Worm (Caenorhabditis elegans) whole organism, young adult: ENCODE measurements around the gene ttbk-5.

ENCODE experiments used
- B0035.1 ChIP-seq: sonication (generic microtip); optimal IDR thresholded peaks from 2 replicates; lab custom pipeline; 2016; ENCODE audit warnings: missing genetic modification characterization, mild to moderate bottlenecking, missing compliant biosample characterization, missing genotype, missing genetic modification reagents
- D2030.7 ChIP-seq: fragments of 200-800 bp; sonication (Bioruptor generic); IDR thresholded peaks from 2 replicates; pipeline ENCODE4 v1.3.6; 2022; ENCODE audit warnings: missing genetic modification reagents, missing genetic modification characterization, missing compliant biosample characterization
- F22D6.2 ChIP-seq: sonication (generic microtip); optimal IDR thresholded peaks from 2 replicates; lab custom pipeline; 2016; ENCODE audit warnings: mild to moderate bottlenecking, missing genetic modification characterization, missing compliant biosample characterization
- F37B4.10 ChIP-seq: fragments of 200-800 bp; sonication (Bioruptor generic); IDR thresholded peaks from 2 replicates; pipeline ENCODE4 v1.3.6; 2022; ENCODE audit warnings: missing genetic modification characterization, missing compliant biosample characterization
- F57C9.4 ChIP-seq: sonication (generic microtip); optimal IDR thresholded peaks from 2 replicates; lab custom pipeline; 2017; ENCODE audit warnings: mild to moderate bottlenecking, missing genetic modification characterization, missing compliant biosample characterization
- Y79H2A.3 ChIP-seq: fragments of 200-800 bp; sonication (Bioruptor generic); conservative IDR thresholded peaks from 2 replicates; pipeline ENCODE4 v1.3.6; 2022; ENCODE audit warnings: missing genetic modification reagents, missing genetic modification characterization, missing compliant biosample characterization
- akir-1 ChIP-seq: fragments of 200-800 bp; sonication (Bioruptor generic); optimal IDR thresholded peaks from 2 replicates; lab custom pipeline; 2018; ENCODE audit warnings: mild to moderate bottlenecking, missing genetic modification characterization, moderate library complexity, missing compliant biosample characterization
- aptf-3 ChIP-seq: fragments of 200-800 bp; sonication (Bioruptor generic); IDR thresholded peaks from 2 replicates; pipeline ENCODE4 v1.3.6; 2022; ENCODE audit warnings: missing genetic modification characterization, missing compliant biosample characterization
- attf-3 ChIP-seq: fragments of 200-800 bp; sonication (Bioruptor generic); conservative IDR thresholded peaks from 2 replicates; pipeline ENCODE4 v1.3.6; 2022; ENCODE audit warnings: missing genetic modification reagents, missing genetic modification characterization, missing compliant biosample characterization
- attf-5 ChIP-seq: fragments of 200-800 bp; sonication (Bioruptor generic); optimal IDR thresholded peaks from 2 replicates; lab custom pipeline; 2018; ENCODE audit warnings: mild to moderate bottlenecking, missing genetic modification characterization, missing compliant biosample characterization
- bed-1 ChIP-seq: fragments of 200-800 bp; sonication (Bioruptor generic); IDR thresholded peaks from 2 replicates; pipeline ENCODE4 v1.3.6; 2022; ENCODE audit warnings: missing genetic modification reagents, missing genetic modification characterization, missing compliant biosample characterization
- bed-2 ChIP-seq: fragments of 200-800 bp; sonication (Bioruptor generic); IDR thresholded peaks from 2 replicates; pipeline ENCODE4 v1.3.6; 2022; ENCODE audit warnings: missing genetic modification reagents, missing genetic modification characterization, missing compliant biosample characterization
- cebp-1 ChIP-seq, 2 experiments: fragments of 200-800 bp in 1 of 2; sonication (Bioruptor generic) in 1 of 2; sonication (generic microtip) in 1 of 2; IDR thresholded peaks in 1 of 2; optimal IDR thresholded peaks in 1 of 2; 2 replicates each; pipeline versions ENCODE4 v1.3.6 to Lab custom; 2017 to 2022; ENCODE audit warnings: missing compliant biosample characterization in 2 of 2, missing genetic modification characterization in 2 of 2, mild to moderate bottlenecking in 1 of 2, missing genetic modification reagents in 1 of 2, moderate library complexity in 1 of 2
- ceh-40 ChIP-seq: fragments of 200-800 bp; sonication (Bioruptor generic); IDR thresholded peaks from 2 replicates; pipeline ENCODE4 v1.3.6; 2022; ENCODE audit warnings: missing genetic modification characterization, missing compliant biosample characterization
- ceh-79 ChIP-seq: sonication (generic microtip); optimal IDR thresholded peaks from 2 replicates; lab custom pipeline; 2017; ENCODE audit warnings: mild to moderate bottlenecking, missing genetic modification characterization, missing compliant biosample characterization
- dox-1 ChIP-seq: fragments of 200-800 bp; sonication (Bioruptor generic); IDR thresholded peaks from 2 replicates; pipeline ENCODE4 v1.3.6; 2022; ENCODE audit warnings: missing genetic modification reagents, missing genetic modification characterization, missing compliant biosample characterization
- dpl-1 ChIP-seq: fragments of 150-350 bp; optimal IDR thresholded peaks from 2 replicates; lab custom pipeline; 2014; ENCODE audit warnings: missing biosample characterization, missing genetic modification reagents, missing genetic modification characterization
- efl-1 ChIP-seq: fragments of 150-350 bp; optimal IDR thresholded peaks from 2 replicates; lab custom pipeline; 2014; ENCODE audit warnings: missing biosample characterization, missing genetic modification reagents, missing genetic modification characterization
- egrh-3 ChIP-seq: fragments of 200-800 bp; sonication (Bioruptor generic); IDR thresholded peaks from 2 replicates; pipeline ENCODE4 v1.3.6; 2022; ENCODE audit warnings: missing genetic modification reagents, missing genetic modification characterization, missing compliant biosample characterization
- ets-4 ChIP-seq: fragments of 200-800 bp; sonication (Bioruptor generic); optimal IDR thresholded peaks from 2 replicates; lab custom pipeline; 2018; ENCODE audit warnings: mild to moderate bottlenecking, missing genetic modification characterization, missing compliant biosample characterization
- fkh-3 ChIP-seq: sonication (generic microtip); optimal IDR thresholded peaks from 2 replicates; lab custom pipeline; 2016; ENCODE audit warnings: mild to moderate bottlenecking, missing genetic modification characterization, missing compliant biosample characterization
- him-1 ChIP-seq: sonication (generic microtip); optimal IDR thresholded peaks from 2 replicates; lab custom pipeline; 2016; ENCODE audit warnings: missing genotype, missing genetic modification reagents, missing genetic modification characterization, missing compliant biosample characterization
- hlh-12 ChIP-seq: sonication (generic microtip); optimal IDR thresholded peaks from 2 replicates; lab custom pipeline; 2016; ENCODE audit warnings: missing genetic modification characterization, missing compliant biosample characterization
- hmg-20 ChIP-seq: fragments of 200-800 bp; sonication (Bioruptor generic); IDR thresholded peaks from 2 replicates; pipeline ENCODE4 v1.3.6; 2022; ENCODE audit warnings: missing genetic modification reagents, missing genetic modification characterization, missing compliant biosample characterization
- let-526 ChIP-seq: fragments of 200-800 bp; sonication (Bioruptor generic); IDR thresholded peaks from 2 replicates; pipeline ENCODE4 v1.3.6; 2022; ENCODE audit warnings: missing genetic modification reagents, missing genetic modification characterization, missing compliant biosample characterization
- lin-26 ChIP-seq: fragments of 200-800 bp; sonication (Bioruptor generic); IDR thresholded peaks from 2 replicates; pipeline ENCODE4 v1.3.6; 2022; ENCODE audit warnings: missing genetic modification reagents, missing genetic modification characterization, missing compliant biosample characterization
- lin-54 ChIP-seq: fragments of 200-800 bp; sonication (Bioruptor generic); optimal IDR thresholded peaks from 2 replicates; lab custom pipeline; 2018; ENCODE audit warnings: mild to moderate bottlenecking, missing genetic modification characterization, missing compliant biosample characterization
- lir-1 ChIP-seq: fragments of 200-800 bp; sonication (Bioruptor generic); conservative IDR thresholded peaks from 2 replicates; pipeline ENCODE4 v1.3.6; 2022; ENCODE audit warnings: missing genetic modification reagents, missing genetic modification characterization, missing compliant biosample characterization
- lsl-1 ChIP-seq: fragments of 200-800 bp; sonication (Bioruptor generic); optimal IDR thresholded peaks from 2 replicates; lab custom pipeline; 2018; ENCODE audit warnings: mild to moderate bottlenecking, missing genetic modification characterization, moderate library complexity, missing compliant biosample characterization
- madf-6 ChIP-seq: fragments of 200-800 bp; sonication (Bioruptor generic); IDR thresholded peaks from 2 replicates; pipeline ENCODE4 v1.3.6; 2022; ENCODE audit warnings: missing genetic modification reagents, missing genetic modification characterization, missing compliant biosample characterization
- mcd-1 ChIP-seq: fragments of 200-800 bp; sonication (Bioruptor generic); IDR thresholded peaks from 2 replicates; pipeline ENCODE4 v1.3.6; 2022; ENCODE audit warnings: missing genetic modification reagents, missing genetic modification characterization, missing compliant biosample characterization
- nfya-1 ChIP-seq: sonication (generic microtip); optimal IDR thresholded peaks from 2 replicates; lab custom pipeline; 2017; ENCODE audit warnings: antibody characterized with exemption, missing compliant biosample characterization, missing genetic modification characterization, borderline replicate concordance; ENCODE audit not compliant: insufficient read depth
- nhr-80 ChIP-seq: sonication (generic microtip); optimal IDR thresholded peaks from 2 replicates; lab custom pipeline; 2016; ENCODE audit warnings: missing genetic modification characterization, missing compliant biosample characterization
- pbrm-1 ChIP-seq: fragments of 200-800 bp; sonication (Bioruptor generic); IDR thresholded peaks from 2 replicates; pipeline ENCODE4 v1.3.6; 2022; ENCODE audit warnings: missing genetic modification reagents, missing genetic modification characterization, missing compliant biosample characterization
- rpc-1 ChIP-seq, 2 experiments: fragments of 150-350 bp in 1 of 2; sonication (generic microtip) in 1 of 2; optimal IDR thresholded peaks; 2 replicates each; lab custom pipeline; 2014 to 2018; ENCODE audit warnings: missing biosample characterization in 1 of 2, missing genetic modification characterization in 1 of 2, missing genetic modification reagents in 1 of 2, missing genotype in 1 of 2
- sdz-38 ChIP-seq: sonication (generic microtip); optimal IDR thresholded peaks from 2 replicates; lab custom pipeline; 2016; ENCODE audit warnings: missing genotype, missing genetic modification characterization, missing compliant biosample characterization
- sea-2 ChIP-seq: fragments of 200-800 bp; sonication (Bioruptor generic); IDR thresholded peaks from 2 replicates; pipeline ENCODE4 v1.3.6; 2022; ENCODE audit warnings: missing genetic modification characterization, missing compliant biosample characterization
- snpc-1.3 ChIP-seq: sonication (generic microtip); optimal IDR thresholded peaks from 2 replicates; lab custom pipeline; 2017; ENCODE audit warnings: missing genetic modification characterization, mild to moderate bottlenecking, missing compliant biosample characterization, antibody characterized with exemption, moderate library complexity, missing genotype, missing genetic modification reagents; ENCODE audit not compliant: insufficient read depth
- snpc-4 ChIP-seq, 5 experiments: fragments of 150-350 bp in 1 of 5; sonication (generic microtip) in 4 of 5; optimal IDR thresholded peaks; 2 replicates each; lab custom pipeline; 2014 to 2018; ENCODE audit warnings: missing genetic modification characterization in 5 of 5, missing biosample characterization in 3 of 5, antibody characterized with exemption in 2 of 5, mild to moderate bottlenecking in 2 of 5, missing compliant biosample characterization in 2 of 5, missing genotype in 2 of 5, moderate library complexity in 2 of 5, missing genetic modification reagents in 1 of 5
- zfh-2 ChIP-seq: fragments of 200-800 bp; sonication (Bioruptor generic); conservative IDR thresholded peaks from 2 replicates; pipeline ENCODE4 v1.3.6; 2022; ENCODE audit warnings: missing genetic modification reagents, missing genetic modification characterization, missing compliant biosample characterization

ttbk-5 gene

ce11 chrIV:10078003-10078402 is 12.5 kb upstream of the ttbk-5 start:
- no peak for TF ChIP-seq bed-2

ce11 chrIV:10080816-10081215 is 9.6 kb upstream of the ttbk-5 start, which contains the start of gene W01B6.6:
Gene W01B6.6, plus strand, starts transcription at chrIV:10081116.
- TF ChIP-seq snpc-1.3 (tag; lab: Kevin White, UChicago) (no peak), lin-26 (GFP tag; lab: Robert Waterston, UW) (no peak)
- TF ChIP-seq, all 124 proteins: peak for 0

- no peak for TF ChIP-seq cebp-1 (GFP tag; IDR thresholded peaks at IDR 0.05; lab: Robert Waterston, UW)
- no peak for TF ChIP-seq cebp-1 (tag; optimal IDR thresholded peaks at IDR 0.05; lab: Kevin White, UChicago)
- no peak for TF ChIP-seq F22D6.2 (tag; lab: Kevin White, UChicago)
- no peak for TF ChIP-seq akir-1 (GFP tag; lab: Kevin White, UChicago)
- no peak for TF ChIP-seq aptf-3 (GFP tag; lab: Robert Waterston, UW)
- no peak for TF ChIP-seq B0035.1 (tag; lab: Kevin White, UChicago)
- no peak for TF ChIP-seq attf-3
- no peak for TF ChIP-seq ceh-79 (tag; lab: Kevin White, UChicago)
- no peak for TF ChIP-seq madf-6 (GFP tag; lab: Robert Waterston, UW)
- TF ChIP-seq lin-54 (GFP tag; lab: Kevin White, UChicago): no peak
- no peak for TF ChIP-seq ets-4
- TF ChIP-seq fkh-3: peak; percentile 10
- TF ChIP-seq pbrm-1: no peak
- TF ChIP-seq snpc-4 (GFP tag; optimal IDR thresholded peaks at IDR 0.05; lab: Kevin White, UChicago): no peak
- no peak for TF ChIP-seq snpc-4 (tag; optimal IDR thresholded peaks at IDR 0.05; lab: Kevin White, UChicago)
- TF ChIP-seq mcd-1 (GFP tag; lab: Robert Waterston, UW): peak; percentile 44; the same call in 1 of the 2 replicates
- peak; percentile 95 for TF ChIP-seq zfh-2
- peak; percentile 99 for TF ChIP-seq egrh-3 (GFP tag; lab: Robert Waterston, UW)
- TF ChIP-seq lir-1 (GFP tag; lab: Robert Waterston, UW): 0 out of 2 replicates have a peak, but pooled peaks have one; percentile 7
- TF ChIP-seq sdz-38 (tag; lab: Kevin White, UChicago): no peak
- peak; percentile 35; the same call in 1 of the 2 replicates for TF ChIP-seq dox-1 (GFP tag; lab: Robert Waterston, UW)
- TF ChIP-seq bed-1 (GFP tag; lab: Robert Waterston, UW): no peak
- TF ChIP-seq hlh-12: no peak
- TF ChIP-seq lsl-1 (GFP tag; lab: Kevin White, UChicago): no peak
- TF ChIP-seq nfya-1 (tag; lab: Kevin White, UChicago): no peak
- no peak for TF ChIP-seq let-526 (GFP tag; lab: Robert Waterston, UW)
Observed at ce11 chrIV:10084323-10084959, 6.0 kb upstream of the ttbk-5 start, which contains the start of gene W01B6.8. Gene W01B6.8, minus strand, starts transcription at chrIV:10084373.

ce11 chrIV:10085401-10086187 is 4.9 kb upstream of the ttbk-5 start, which contains the start of the genes col-2 and ndc-80:
Gene col-2, minus strand, starts transcription at chrIV:10085451.
Gene ndc-80, plus strand, starts transcription at chrIV:10086137.
- TF ChIP-seq efl-1 (peak; percentile 84), nhr-80 (tag; lab: Kevin White, UChicago) (peak; percentile 32), attf-5 (GFP tag; lab: Kevin White, UChicago) (peak; percentile 74), hmg-20 (GFP tag; lab: Robert Waterston, UW) (no peak), lsl-1 (GFP tag; lab: Kevin White, UChicago) (peak; percentile 44), him-1 (peak; percentile 4), D2030.7 (GFP tag; lab: Robert Waterston, UW) (peak; percentile 48; the same call in 1 of the 2 replicates), dpl-1 (GFP tag; lab: Kevin White, UChicago) (peak; percentile 68), madf-6 (GFP tag; lab: Robert Waterston, UW) (peak; percentile 40; the same call in 1 of the 2 replicates), snpc-4 (GFP tag; optimal IDR thresholded peaks at IDR 0.05; lab: Kevin White, UChicago) (no peak), snpc-4 (tag; optimal IDR thresholded peaks at IDR 0.05; lab: Kevin White, UChicago) (peak in 2 of 4 experiments; percentile 26 to 46), sea-2 (GFP tag; lab: Robert Waterston, UW) (no peak), rpc-1 (optimal IDR thresholded peaks at IDR 0.05; lab: Kevin White, UChicago) (no peak), rpc-1 (tag; optimal IDR thresholded peaks at IDR 0.05; lab: Kevin White, UChicago) (no peak), Y79H2A.3 (GFP tag; lab: Robert Waterston, UW) (no peak), F37B4.10 (no peak), ceh-40 (GFP tag; lab: Robert Waterston, UW) (no peak), F57C9.4 (no peak)
